Worm (Caenorhabditis elegans) whole organism, late embryonic: ENCODE data around the gene gpc-1.

ENCODE experiments used
- ceh-6 ChIP-seq: fragments of 200-800 bp; sonication (Bioruptor generic); optimal IDR thresholded peaks from 2 replicates; lab custom pipeline; 2018; ENCODE audit warnings: mild to moderate bottlenecking, missing genetic modification characterization, missing compliant biosample characterization
- fkh-10 ChIP-seq: fragments of 150-350 bp; optimal IDR thresholded peaks from 2 replicates; lab custom pipeline; 2014; ENCODE audit warnings: missing biosample characterization, missing genetic modification reagents, missing genetic modification characterization
- lin-11 ChIP-seq: fragments of 200-800 bp; sonication (Bioruptor generic); optimal IDR thresholded peaks from 2 replicates; lab custom pipeline; 2018; ENCODE audit warnings: mild to moderate bottlenecking, missing genetic modification characterization, missing compliant biosample characterization
- nfya-1 ChIP-seq: sonication (generic microtip); optimal IDR thresholded peaks from 2 replicates; lab custom pipeline; 2017; ENCODE audit warnings: missing genetic modification characterization, mild to moderate bottlenecking, missing compliant biosample characterization, antibody characterized with exemption, moderate library complexity
- odd-2 ChIP-seq: sonication (generic microtip); optimal IDR thresholded peaks from 2 replicates; lab custom pipeline; 2017; ENCODE audit warnings: antibody characterized with exemption, mild to moderate bottlenecking, missing genetic modification characterization, missing compliant biosample characterization
- pat-9 ChIP-seq: fragments of 200-800 bp; sonication (Bioruptor generic); optimal IDR thresholded peaks from 2 replicates; lab custom pipeline; 2018; ENCODE audit warnings: mild to moderate bottlenecking, missing genetic modification characterization, moderate library complexity, missing compliant biosample characterization
- unc-55 ChIP-seq: sonication (generic microtip); optimal IDR thresholded peaks from 2 replicates; lab custom pipeline; 2017; ENCODE audit warnings: missing biosample characterization, missing genetic modification reagents, missing genetic modification characterization

ce11 chrX:12908715-12909114 is 23.9 kb upstream of the gpc-1 start:
- TF ChIP-seq odd-2 (tag; lab: Kevin White, UChicago): no peak
- no peak for TF ChIP-seq pat-9 (tag; lab: Kevin White, UChicago)
- no peak for TF ChIP-seq fkh-10 (GFP tag; lab: Kevin White, UChicago)
- no peak for TF ChIP-seq ceh-6 (GFP tag; lab: Kevin White, UChicago)
- no peak for TF ChIP-seq lin-11 (tag; lab: Kevin White, UChicago)
- TF ChIP-seq unc-55 (GFP tag; lab: Kevin White, UChicago): no peak
- TF ChIP-seq nfya-1 (tag; lab: Kevin White, UChicago): no peak
